Fruit fly (Drosophila melanogaster) whole organism, embryonic: ENCODE results near the gene CG44261.

ENCODE experiments used
- CG2202 ChIP-seq: fragments of 200-800 bp; sonication (Bioruptor generic); optimal IDR thresholded peaks from 2 replicates; lab custom pipeline; 2018; ENCODE audit warnings: missing biosample characterization, mild to moderate bottlenecking, missing genetic modification characterization
- CG3065 ChIP-seq: fragments of 200-800 bp; sonication (Bioruptor generic); optimal IDR thresholded peaks from 2 replicates; lab custom pipeline; 2016; ENCODE audit warnings: missing biosample characterization, missing genetic modification characterization
- CG4360 ChIP-seq: fragments of 200-800 bp; sonication (Bioruptor generic); IDR thresholded peaks from 2 replicates; pipeline ENCODE4 v1.3.6; 2022; ENCODE audit warnings: missing biosample characterization, missing genetic modification characterization
- Scr ChIP-seq: fragments of 200-800 bp; sonication (Bioruptor generic); IDR thresholded peaks from 2 replicates; pipeline ENCODE4 v1.3.6; 2022; ENCODE audit warnings: missing biosample characterization, missing genetic modification characterization; ENCODE audit not compliant: partially characterized antibody
- Taf1 ChIP-seq: fragments of 200-800 bp; sonication (Bioruptor generic); IDR thresholded peaks from 2 replicates; pipeline ENCODE4 v1.3.6; 2022; ENCODE audit warnings: missing biosample characterization, missing genetic modification characterization
- dm ChIP-seq: fragments of 200-800 bp; sonication (Bioruptor generic); optimal IDR thresholded peaks from 3 replicates; lab custom pipeline; 2016; ENCODE audit warnings: missing biosample characterization, missing genetic modification characterization
- emc ChIP-seq: fragments of 200-800 bp; sonication (Bioruptor generic); optimal IDR thresholded peaks from 2 replicates; lab custom pipeline; 2016; ENCODE audit warnings: missing biosample characterization, missing genetic modification characterization
- pnt ChIP-seq: fragments of 200-800 bp; sonication (Bioruptor generic); optimal IDR thresholded peaks from 3 replicates; lab custom pipeline; 2016; ENCODE audit warnings: missing biosample characterization, missing genetic modification characterization

dm6 chr3R:9370413-9370812 is 37.6 kb downstream of the CG44261 start:
- TF ChIP-seq CG2202 (tag; lab: Kevin White, UChicago) (no peak), CG4360 (GFP tag; lab: Robert Waterston, UW) (no peak), Scr (GFP tag; lab: Robert Waterston, UW) (no peak), Taf1 (GFP tag; lab: Robert Waterston, UW) (peak; percentile 29; the same call in 1 of the 2 replicates), emc (GFP tag; lab: Kevin White, UChicago) (no peak), CG3065 (no peak), pnt (GFP tag; lab: Kevin White, UChicago) (no peak), dm (GFP tag; lab: Kevin White, UChicago) (no peak)
